Fruit fly (Drosophila melanogaster) whole organism, embryonic: ENCODE measurements around the gene rut.

ENCODE experiments used
- Atf-2 ChIP-seq: fragments of 200-800 bp; sonication (Bioruptor generic); optimal IDR thresholded peaks from 2 replicates; lab custom pipeline; 2016; ENCODE audit warnings: missing biosample characterization, missing genetic modification characterization
- CG1024 ChIP-seq: fragments of 200-800 bp; sonication (Bioruptor generic); IDR thresholded peaks from 2 replicates; pipeline ENCODE4 v1.3.6; 2022; ENCODE audit warnings: missing biosample characterization, missing genetic modification characterization
- CG10274 ChIP-seq: fragments of 200-800 bp; sonication (Bioruptor generic); optimal IDR thresholded peaks from 3 replicates; lab custom pipeline; 2017; ENCODE audit warnings: missing biosample characterization, mild to moderate bottlenecking, missing genetic modification characterization
- CG13624 ChIP-seq: fragments of 200-800 bp; sonication (Bioruptor generic); optimal IDR thresholded peaks from 2 replicates; lab custom pipeline; 2016; ENCODE audit warnings: missing biosample characterization, missing genetic modification characterization
- CG13894 ChIP-seq: fragments of 200-800 bp; sonication (Bioruptor generic); optimal IDR thresholded peaks from 3 replicates; lab custom pipeline; 2018; ENCODE audit warnings: missing biosample characterization, mild to moderate bottlenecking, missing genetic modification characterization, moderate library complexity
- CG14710 ChIP-seq: fragments of 200-800 bp; sonication (Bioruptor generic); optimal IDR thresholded peaks from 3 replicates; lab custom pipeline; 2019; ENCODE audit warnings: missing biosample characterization, mild to moderate bottlenecking, missing genetic modification characterization, moderate library complexity
- CG14860 ChIP-seq: fragments of 200-800 bp; sonication (Bioruptor generic); IDR thresholded peaks from 3 replicates; pipeline ENCODE4 v1.3.6; 2022; ENCODE audit warnings: missing biosample characterization, missing genetic modification characterization; ENCODE audit not compliant: partially characterized antibody
- CG17612 ChIP-seq: fragments of 200-800 bp; sonication (Bioruptor generic); IDR thresholded peaks from 2 replicates; pipeline ENCODE4 v1.3.6; 2022; ENCODE audit warnings: missing biosample characterization, missing genetic modification characterization
- CG1832 ChIP-seq: fragments of 200-800 bp; sonication (Bioruptor generic); optimal IDR thresholded peaks from 2 replicates; lab custom pipeline; 2017; ENCODE audit warnings: missing biosample characterization, mild to moderate bottlenecking, missing genetic modification characterization, inconsistent platforms
- CG2120 ChIP-seq: fragments of 200-800 bp; sonication (Bioruptor generic); optimal IDR thresholded peaks from 3 replicates; lab custom pipeline; 2016; ENCODE audit warnings: missing biosample characterization, missing genetic modification characterization
- CG3407 ChIP-seq: fragments of 200-800 bp; sonication (Bioruptor generic); optimal IDR thresholded peaks from 2 replicates; lab custom pipeline; 2018; ENCODE audit warnings: missing biosample characterization, mild to moderate bottlenecking, missing genetic modification characterization
- CG4282 ChIP-seq: fragments of 200-800 bp; sonication (Bioruptor generic); optimal IDR thresholded peaks from 2 replicates; lab custom pipeline; 2016; ENCODE audit warnings: missing biosample characterization, missing genetic modification characterization
- CG7745 ChIP-seq: fragments of 200-800 bp; sonication (Bioruptor generic); optimal IDR thresholded peaks from 2 replicates; lab custom pipeline; 2018; ENCODE audit warnings: missing biosample characterization, mild to moderate bottlenecking, missing genetic modification characterization, moderate library complexity
- CG8944 ChIP-seq: fragments of 200-800 bp; sonication (Bioruptor generic); optimal IDR thresholded peaks from 3 replicates; lab custom pipeline; 2016; ENCODE audit warnings: missing biosample characterization, missing genetic modification characterization
- D ChIP-seq, 2 experiments: fragments of 200-800 bp in 1 of 2; fragments of >200 bp in 1 of 2; sonication (Bioruptor generic) in 1 of 2; optimal IDR thresholded peaks; 2 replicates in 1 of 2; 3 replicates in 1 of 2; lab custom pipeline; 2017; ENCODE audit warnings: mild to moderate bottlenecking in 1 of 2, missing biosample characterization in 1 of 2, missing genetic modification characterization in 1 of 2, missing genetic modification reagents in 1 of 2
- Deaf1 ChIP-seq: fragments of 200-800 bp; optimal IDR thresholded peaks from 3 replicates; lab custom pipeline; 2019; ENCODE audit warnings: missing biosample characterization, mild to moderate bottlenecking, missing genetic modification characterization, moderate library complexity
- Drgx ChIP-seq: fragments of 200-800 bp; sonication (Bioruptor generic); IDR thresholded peaks from 2 replicates; pipeline ENCODE4 v1.3.6; 2022; ENCODE audit warnings: missing biosample characterization, missing genetic modification characterization
- Eip74EF ChIP-seq, 2 experiments: fragments of 200-800 bp in 1 of 2; fragments of >200 bp in 1 of 2; sonication (Bioruptor generic) in 1 of 2; optimal IDR thresholded peaks; 2 replicates each; lab custom pipeline; 2017 to 2019; ENCODE audit warnings: missing biosample characterization in 2 of 2, missing genetic modification characterization in 2 of 2, mild to moderate bottlenecking in 1 of 2, moderate library complexity in 1 of 2
- HLH3B ChIP-seq: fragments of 200-800 bp; sonication (Bioruptor generic); IDR thresholded peaks from 2 replicates; pipeline ENCODE4 v1.3.6; 2022; ENCODE audit warnings: missing biosample characterization, missing genetic modification characterization
- Hmx ChIP-seq: fragments of 200-800 bp; sonication (Bioruptor generic); optimal IDR thresholded peaks from 2 replicates; lab custom pipeline; 2016; ENCODE audit warnings: missing biosample characterization, missing genetic modification characterization
- Hr78 ChIP-seq, 2 experiments: fragments of 200-800 bp in 1 of 2; fragments of >200 bp in 1 of 2; sonication (Bioruptor generic) in 1 of 2; optimal IDR thresholded peaks; 2 replicates each; lab custom pipeline; 2017 to 2019; ENCODE audit warnings: missing biosample characterization in 2 of 2, missing genetic modification characterization in 2 of 2, mild to moderate bottlenecking in 1 of 2, moderate library complexity in 1 of 2
- Lim3 ChIP-seq: fragments of 200-800 bp; sonication (Bioruptor generic); IDR thresholded peaks from 2 replicates; pipeline ENCODE4 v1.3.6; 2022; ENCODE audit warnings: missing biosample characterization, missing genetic modification characterization
- MBD-R2 ChIP-seq: fragments of 200-800 bp; sonication (Bioruptor generic); IDR thresholded peaks from 2 replicates; pipeline ENCODE4 v1.3.6; 2022; ENCODE audit warnings: missing biosample characterization, missing genetic modification characterization
- MESR4 ChIP-seq: fragments of 200-800 bp; sonication (Bioruptor generic); optimal IDR thresholded peaks from 2 replicates; lab custom pipeline; 2018; ENCODE audit warnings: missing biosample characterization, mild to moderate bottlenecking, missing genetic modification characterization, moderate library complexity
- Mrtf ChIP-seq: fragments of 200-800 bp; sonication (Bioruptor generic); IDR thresholded peaks from 3 replicates; pipeline ENCODE4 v1.3.6; 2022; ENCODE audit warnings: missing biosample characterization, missing genetic modification characterization
- Myb ChIP-seq: fragments of 200-800 bp; sonication (Bioruptor generic); optimal IDR thresholded peaks from 2 replicates; lab custom pipeline; 2016; ENCODE audit warnings: missing biosample characterization, missing genetic modification characterization
- Pdp1 ChIP-seq, 2 experiments: fragments of 200-800 bp; sonication (Bioruptor generic); optimal IDR thresholded peaks; 3 replicates each; lab custom pipeline; 2016; ENCODE audit warnings: missing biosample characterization in 2 of 2, missing genetic modification characterization in 2 of 2, mild to moderate bottlenecking in 1 of 2, moderate library complexity in 1 of 2
- Rx ChIP-seq: fragments of 200-800 bp; sonication (Bioruptor generic); IDR thresholded peaks from 2 replicates; pipeline ENCODE4 v1.3.6; 2022; ENCODE audit warnings: missing biosample characterization, missing genetic modification characterization
- Scr ChIP-seq: fragments of 200-800 bp; sonication (Bioruptor generic); IDR thresholded peaks from 2 replicates; pipeline ENCODE4 v1.3.6; 2022; ENCODE audit warnings: missing biosample characterization, missing genetic modification characterization; ENCODE audit not compliant: partially characterized antibody
- Spps ChIP-seq: fragments of 200-800 bp; sonication (Bioruptor generic); optimal IDR thresholded peaks from 2 replicates; lab custom pipeline; 2018; ENCODE audit warnings: missing biosample characterization, mild to moderate bottlenecking, missing genetic modification characterization
- cas ChIP-seq: fragments of 200-800 bp; sonication (Bioruptor generic); IDR thresholded peaks from 2 replicates; pipeline ENCODE4 v1.3.6; 2022; ENCODE audit warnings: missing biosample characterization, missing genetic modification characterization
- caup ChIP-seq: fragments of 200-800 bp; sonication (Bioruptor generic); optimal IDR thresholded peaks from 3 replicates; lab custom pipeline; 2017; ENCODE audit warnings: missing biosample characterization, mild to moderate bottlenecking, missing genetic modification characterization, moderate library complexity; ENCODE audit not compliant: severe bottlenecking
- chinmo ChIP-seq: fragments of 200-800 bp; sonication (Bioruptor generic); IDR thresholded peaks from 4 replicates; pipeline ENCODE4 v1.3.6; 2022; ENCODE audit warnings: missing biosample characterization, missing genetic modification characterization; ENCODE audit not compliant: partially characterized antibody
- dmrt11E ChIP-seq: fragments of 200-800 bp; sonication (Bioruptor generic); optimal IDR thresholded peaks from 3 replicates; lab custom pipeline; 2018; ENCODE audit warnings: missing biosample characterization, mild to moderate bottlenecking, missing genetic modification characterization, moderate library complexity
- gem ChIP-seq: fragments of 200-800 bp; sonication (Bioruptor generic); optimal IDR thresholded peaks from 2 replicates; lab custom pipeline; 2019; ENCODE audit warnings: missing biosample characterization, mild to moderate bottlenecking, missing genetic modification characterization, moderate library complexity
- gsb ChIP-seq: fragments of 200-800 bp; sonication (Bioruptor generic); IDR thresholded peaks from 2 replicates; pipeline ENCODE4 v1.3.6; 2022; ENCODE audit warnings: missing biosample characterization, missing genetic modification characterization
- ind ChIP-seq: fragments of 200-800 bp; sonication (Bioruptor generic); optimal IDR thresholded peaks from 3 replicates; lab custom pipeline; 2016; ENCODE audit warnings: missing biosample characterization, missing genetic modification characterization
- inv ChIP-seq: fragments of 200-800 bp; sonication (Bioruptor generic); IDR thresholded peaks from 2 replicates; pipeline ENCODE4 v1.3.6; 2022; ENCODE audit warnings: missing biosample characterization, missing genetic modification characterization; ENCODE audit not compliant: partially characterized antibody
- kni ChIP-seq: fragments of 200-800 bp; sonication (Bioruptor generic); optimal IDR thresholded peaks from 3 replicates; lab custom pipeline; 2017; ENCODE audit warnings: mild to moderate bottlenecking, missing biosample characterization, missing genetic modification reagents, missing genetic modification characterization
- onecut ChIP-seq: fragments of 200-800 bp; sonication (Bioruptor generic); IDR thresholded peaks from 2 replicates; pipeline ENCODE4 v1.3.6; 2022; ENCODE audit warnings: missing biosample characterization, missing genetic modification characterization
- pan ChIP-seq, 4 experiments: fragments of >200 bp in 3 of 4; fragments of 200-800 bp in 1 of 4; sonication (Bioruptor generic) in 1 of 4; optimal IDR thresholded peaks in 3 of 4; IDR thresholded peaks in 1 of 4; 2 replicates each; pipeline versions ENCODE4 v1.3.6 to Lab custom; 2017 to 2022; ENCODE audit warnings: missing biosample characterization in 2 of 4, missing genetic modification characterization in 2 of 4, mixed read lengths in 1 of 4
- pb ChIP-seq: fragments of 200-800 bp; sonication (Bioruptor generic); optimal IDR thresholded peaks from 3 replicates; lab custom pipeline; 2016; ENCODE audit warnings: missing biosample characterization, missing genetic modification characterization
- sd ChIP-seq: fragments of 200-800 bp; sonication (Bioruptor generic); optimal IDR thresholded peaks from 3 replicates; lab custom pipeline; 2018; ENCODE audit warnings: missing biosample characterization, mild to moderate bottlenecking, missing genetic modification characterization, moderate library complexity
- sob ChIP-seq: fragments of 200-800 bp; sonication (Bioruptor generic); IDR thresholded peaks from 2 replicates; pipeline ENCODE4 v1.3.6; 2022; ENCODE audit warnings: missing biosample characterization, missing genetic modification characterization
- tgo ChIP-seq: fragments of 200-800 bp; sonication (Bioruptor generic); IDR thresholded peaks from 3 replicates; pipeline ENCODE4 v1.3.6; 2022; ENCODE audit warnings: missing biosample characterization, missing genetic modification characterization
- vfl ChIP-seq: fragments of 200-800 bp; sonication (Bioruptor generic); optimal IDR thresholded peaks from 2 replicates; lab custom pipeline; 2016; ENCODE audit warnings: missing biosample characterization, missing genetic modification characterization

The rut gene

dm6 chrX:14857883-14858282, 32.0 kb upstream of the rut start:
- TF ChIP-seq vfl (GFP tag; lab: Kevin White, UChicago): no peak
- TF ChIP-seq Atf-2: no peak
- TF ChIP-seq MBD-R2 (GFP tag; lab: Robert Waterston, UW): no peak
- peak; percentile 62 for TF ChIP-seq Drgx (GFP tag; lab: Robert Waterston, UW)

dm6 chrX:14856261-14856660, 30.4 kb upstream of the rut start, which contains the start of gene CG9519:
TSS of gene CG9519 (minus strand) at chrX:14856361.
- TF ChIP-seq onecut (GFP tag; lab: Robert Waterston, UW): no peak
- TF ChIP-seq CG14860 (GFP tag; lab: Robert Waterston, UW): no peak
- TF ChIP-seq D (optimal IDR thresholded peaks at IDR 0.05; lab: Kevin White, UChicago): no peak
- no peak for TF ChIP-seq D (GFP tag; optimal IDR thresholded peaks at IDR 0.05; lab: Kevin White, UChicago)
- TF ChIP-seq inv (GFP tag; lab: Robert Waterston, UW): no peak
- TF ChIP-seq HLH3B (GFP tag; lab: Robert Waterston, UW): no peak
- no peak for TF ChIP-seq CG14710 (tag; lab: Kevin White, UChicago)
- no peak for TF ChIP-seq CG4282
- TF ChIP-seq Hmx (GFP tag; lab: Kevin White, UChicago): no peak
- no peak for TF ChIP-seq Myb (GFP tag; lab: Kevin White, UChicago)
- no peak for TF ChIP-seq Hr78 (GFP tag; optimal IDR thresholded peaks at IDR 0.05; lab: Kevin White, UChicago)
- TF ChIP-seq Rx: no peak
- no peak for TF ChIP-seq kni (GFP tag; lab: Kevin White, UChicago)
- TF ChIP-seq dmrt11E: no peak

DNA sequence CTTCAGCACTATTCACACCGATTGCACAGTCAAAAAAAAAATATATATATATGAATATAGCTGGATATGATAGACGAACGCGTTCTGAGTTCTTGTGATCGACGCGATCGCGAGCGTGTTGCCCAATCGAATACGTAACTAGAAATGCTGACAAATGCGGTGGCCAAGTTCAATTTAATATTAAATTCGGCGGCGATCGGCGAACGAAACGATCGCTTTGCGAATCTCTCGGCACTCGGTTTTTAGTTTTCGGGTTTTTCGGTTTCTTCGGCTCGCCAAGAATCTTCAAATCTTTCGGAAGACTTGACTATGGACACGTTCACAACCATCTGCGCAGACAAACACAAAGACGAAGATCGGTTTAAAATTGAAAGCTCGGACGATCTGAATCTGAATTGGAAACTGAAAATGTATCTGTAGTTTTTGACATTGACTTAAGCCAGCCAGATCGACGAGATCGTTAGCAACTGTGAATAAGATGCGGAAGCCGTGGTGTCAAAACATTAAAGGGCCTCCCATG, 27.3 kb upstream of the rut start, which contains the start of gene CG9521:
CG9521 (minus strand) TSS at position 117 of the 520 bp plus-strand sequence.
- no peak for TF ChIP-seq Spps (tag; lab: Kevin White, UChicago)
- TF ChIP-seq CG13894: peak; percentile 95
- TF ChIP-seq pb (GFP tag; lab: Kevin White, UChicago): no peak
- TF ChIP-seq pan (optimal IDR thresholded peaks at IDR 0.05; lab: Kevin White, UChicago): no peak
- no peak for TF ChIP-seq pan (GFP tag; optimal IDR thresholded peaks at IDR 0.05 in 1 of 2, IDR thresholded peaks at IDR 0.05 in 1 of 2)
- TF ChIP-seq CG10274 (GFP tag; lab: Kevin White, UChicago): no peak
- no peak for TF ChIP-seq CG8944 (GFP tag; lab: Kevin White, UChicago)
- TF ChIP-seq CG1024 (GFP tag; lab: Robert Waterston, UW): no peak
- no peak for TF ChIP-seq caup
- no peak for TF ChIP-seq CG13624 (GFP tag; lab: Kevin White, UChicago)
- TF ChIP-seq Deaf1: peak; percentile 91
- TF ChIP-seq Mrtf (GFP tag; lab: Robert Waterston, UW): no peak
- no peak for TF ChIP-seq CG7745 (tag; lab: Kevin White, UChicago)
- no peak for TF ChIP-seq Lim3 (GFP tag; lab: Robert Waterston, UW)
- TF ChIP-seq Scr (GFP tag; lab: Robert Waterston, UW): no peak
- no peak for TF ChIP-seq MESR4 (GFP tag; lab: Kevin White, UChicago)
- TF ChIP-seq CG14710 (tag; lab: Kevin White, UChicago): no peak
- peak; percentile 0 for TF ChIP-seq sd
- TF ChIP-seq Pdp1 (GFP tag; optimal IDR thresholded peaks at IDR 0.05; lab: Kevin White, UChicago): peak in 1 of 2 experiments; percentile 8
- no peak for TF ChIP-seq tgo (GFP tag; lab: Robert Waterston, UW)
- no peak for TF ChIP-seq gem (tag; lab: Kevin White, UChicago)
- no peak for TF ChIP-seq CG17612 (GFP tag; lab: Robert Waterston, UW)
- TF ChIP-seq CG3407 (GFP tag; lab: Kevin White, UChicago): no peak
- TF ChIP-seq ind (GFP tag; lab: Kevin White, UChicago): no peak
- TF ChIP-seq cas (GFP tag; lab: Robert Waterston, UW): no peak
- no peak for TF ChIP-seq sob (GFP tag; lab: Robert Waterston, UW)
- peak in 1 of 2 experiments; percentile 24 for TF ChIP-seq Eip74EF (GFP tag; optimal IDR thresholded peaks at IDR 0.05; lab: Kevin White, UChicago)
- no peak for TF ChIP-seq CG2120 (GFP tag; lab: Kevin White, UChicago)
- no peak for TF ChIP-seq gsb
- no peak for TF ChIP-seq CG1832 (GFP tag; lab: Kevin White, UChicago)
- TF ChIP-seq chinmo (GFP tag; lab: Robert Waterston, UW): 0 out of 4 replicates have a peak, but pooled peaks have one; percentile 72
